Fruit fly (Drosophila melanogaster): Measurements from ENCODE around the gene Toll-9.

dm6 chr3L:20405971-20406948 is 39.7 kb upstream of the Toll-9 start:
- TF ChIP-seq psq (optimal IDR thresholded peaks at IDR 0.05) = no peak
- no peak for TF ChIP-seq h (optimal IDR thresholded peaks at IDR 0.05)
- no peak for TF ChIP-seq ttk (optimal IDR thresholded peaks at IDR 0.05)

Data from Kc167 (cell line).